Fruit fly (Drosophila melanogaster): ENCODE results near the gene brv3.

dm6 chrX:2608470-2609157 is 15.8 kb downstream of the brv3 start, which contains the start of gene Smyd3:
- TF ChIP-seq CG9948 (tag; optimal IDR thresholded peaks at IDR 0.05) (peak; percentile 53), CG8301 (tag; optimal IDR thresholded peaks at IDR 0.05) (peak; percentile 74), CG32121 (GFP tag; IDR thresholded peaks at IDR 0.05) (peak; percentile 79), CG15710 (tag; optimal IDR thresholded peaks at IDR 0.05) (peak; percentile 68), fd96Ca (GFP tag; IDR thresholded peaks at IDR 0.05) (peak; percentile 80), CG12605 (GFP tag; IDR thresholded peaks at IDR 0.05) (peak; percentile 72), EcR (GFP tag; optimal IDR thresholded peaks at IDR 0.05) (no peak), Snoo (tag; optimal IDR thresholded peaks at IDR 0.05) (peak; percentile 71), Pif1A (GFP tag; optimal IDR thresholded peaks at IDR 0.05) (no peak), CG10348 (GFP tag; IDR thresholded peaks at IDR 0.05) (no peak)

All from whole organism, pupa.